Fruit fly (Drosophila melanogaster): ENCODE measurements around the gene mRpS23.

- no peak for TF ChIP-seq insv (optimal IDR thresholded peaks at IDR 0.05)
- TF ChIP-seq psq (optimal IDR thresholded peaks at IDR 0.05): no peak
- no peak for TF ChIP-seq Sin3A (optimal IDR thresholded peaks at IDR 0.05)
- TF ChIP-seq ttk (optimal IDR thresholded peaks at IDR 0.05): no peak
- TF ChIP-seq Myc (optimal IDR thresholded peaks at IDR 0.05): no peak
These were observed 30.9 kb downstream of the mRpS23 start for dm6 chr2L:13803805-13804560.

Measured in Kc167 (cell line).